Fruit fly (Drosophila melanogaster) whole organism, prepupa: ENCODE data around the gene Dip-C.
A peak's percentile ranks its signal among the peaks of the same experiment; 100 is the strongest.

Experiments used
- Blimp-1 ChIP-seq: fragments of 200-800 bp; sonication (Bioruptor generic); optimal IDR thresholded peaks from 3 replicates; lab custom pipeline; 2017; ENCODE audit warnings: missing biosample characterization, missing genetic modification characterization, mild to moderate bottlenecking, moderate library complexity, missing genetic modification reagents
- CG10631 ChIP-seq: fragments of 200-800 bp; sonication (Bioruptor generic); optimal IDR thresholded peaks from 2 replicates; lab custom pipeline; 2016; ENCODE audit warnings: missing biosample characterization, missing genetic modification characterization
- CG11762 ChIP-seq: fragments of 200-800 bp; sonication (Bioruptor generic); optimal IDR thresholded peaks from 3 replicates; lab custom pipeline; 2016; ENCODE audit warnings: missing biosample characterization, missing genetic modification characterization; ENCODE audit not compliant: insufficient read depth
- CG11902 ChIP-seq: fragments of 200-800 bp; sonication (Bioruptor generic); optimal IDR thresholded peaks from 3 replicates; lab custom pipeline; 2016; ENCODE audit warnings: missing biosample characterization, missing genetic modification characterization
- CG15336 ChIP-seq: fragments of 200-800 bp; sonication (Bioruptor generic); IDR thresholded peaks from 2 replicates; pipeline ENCODE4 v1.3.6; 2022; ENCODE audit warnings: missing biosample characterization, missing genetic modification characterization
- CG16779 ChIP-seq: fragments of 200-800 bp; sonication (Bioruptor generic); optimal IDR thresholded peaks from 3 replicates; lab custom pipeline; 2017; ENCODE audit warnings: missing biosample characterization, mild to moderate bottlenecking, missing genetic modification characterization
- CG3032 ChIP-seq: fragments of 200-800 bp; optimal IDR thresholded peaks from 2 replicates; lab custom pipeline; 2019; ENCODE audit warnings: missing biosample characterization, mild to moderate bottlenecking, missing genetic modification characterization, moderate library complexity
- CG31627 ChIP-seq: fragments of 200-800 bp; sonication (Bioruptor generic); optimal IDR thresholded peaks from 3 replicates; lab custom pipeline; 2016; ENCODE audit warnings: missing biosample characterization, missing genetic modification characterization
- CG32006 ChIP-seq: fragments of 200-800 bp; sonication (Bioruptor generic); optimal IDR thresholded peaks from 3 replicates; lab custom pipeline; 2017; ENCODE audit warnings: missing biosample characterization, mild to moderate bottlenecking, missing genetic modification characterization
- CG3919 ChIP-seq: fragments of 200-800 bp; sonication (Bioruptor generic); optimal IDR thresholded peaks from 3 replicates; lab custom pipeline; 2016; ENCODE audit warnings: missing biosample characterization, missing genetic modification characterization
- CG6163 ChIP-seq: fragments of 200-800 bp; sonication (Bioruptor generic); IDR thresholded peaks from 3 replicates; pipeline ENCODE4 v1.3.6; 2022; ENCODE audit warnings: missing biosample characterization, missing genetic modification characterization
- CG6276 ChIP-seq: fragments of 200-800 bp; sonication (Bioruptor generic); optimal IDR thresholded peaks from 2 replicates; lab custom pipeline; 2017; ENCODE audit warnings: missing biosample characterization, mild to moderate bottlenecking, missing genetic modification characterization
- CG6808 ChIP-seq: fragments of 200-800 bp; sonication (Bioruptor generic); optimal IDR thresholded peaks from 3 replicates; lab custom pipeline; 2017; ENCODE audit warnings: missing biosample characterization, missing genetic modification characterization, mild to moderate bottlenecking, moderate library complexity, missing genetic modification reagents
- CG6854 ChIP-seq: fragments of 200-800 bp; sonication (Bioruptor generic); optimal IDR thresholded peaks from 2 replicates; lab custom pipeline; 2017; ENCODE audit warnings: missing biosample characterization, mild to moderate bottlenecking, missing genetic modification characterization
- CG7368 ChIP-seq: fragments of 200-800 bp; sonication (Bioruptor generic); optimal IDR thresholded peaks from 3 replicates; lab custom pipeline; 2016; ENCODE audit warnings: missing biosample characterization, missing genetic modification characterization
- CG8119 ChIP-seq: fragments of 200-800 bp; sonication (Bioruptor generic); IDR thresholded peaks from 3 replicates; pipeline ENCODE4 v1.3.6; 2022; ENCODE audit warnings: missing biosample characterization, missing genetic modification characterization
- CG8319 ChIP-seq: fragments of 200-800 bp; sonication (Bioruptor generic); optimal IDR thresholded peaks from 3 replicates; lab custom pipeline; 2016; ENCODE audit warnings: missing biosample characterization, missing genetic modification characterization
- CG8632 ChIP-seq: fragments of 200-800 bp; sonication (Bioruptor generic); optimal IDR thresholded peaks from 3 replicates; lab custom pipeline; 2016; ENCODE audit warnings: missing biosample characterization, missing genetic modification characterization
- Eip75B ChIP-seq: fragments of 200-800 bp; sonication (Bioruptor generic); optimal IDR thresholded peaks from 3 replicates; lab custom pipeline; 2016; ENCODE audit warnings: missing biosample characterization, missing genetic modification characterization
- Eip78C ChIP-seq: fragments of 200-800 bp; sonication (Bioruptor generic); peaks from one replicate; lab custom pipeline; 2016; ENCODE audit warnings: missing biosample characterization, missing genetic modification characterization
- Eip93F ChIP-seq: fragments of 200-800 bp; sonication (Bioruptor generic); optimal IDR thresholded peaks from 2 replicates; lab custom pipeline; 2016; ENCODE audit warnings: missing biosample characterization, mild to moderate bottlenecking, missing genetic modification characterization
- Ets21C ChIP-seq: fragments of 200-800 bp; sonication (Bioruptor generic); optimal IDR thresholded peaks from 3 replicates; lab custom pipeline; 2016; ENCODE audit warnings: missing biosample characterization, missing genetic modification characterization
- Ets96B ChIP-seq: fragments of 200-800 bp; optimal IDR thresholded peaks from 2 replicates; lab custom pipeline; 2019; ENCODE audit warnings: missing biosample characterization, mild to moderate bottlenecking, missing genetic modification characterization, moderate library complexity
- Gug ChIP-seq: fragments of 200-800 bp; sonication (Bioruptor generic); IDR thresholded peaks from 2 replicates; pipeline ENCODE4 v1.3.6; 2022; ENCODE audit warnings: missing biosample characterization, missing genetic modification characterization
- Hr38 ChIP-seq: sonication (Bioruptor generic); optimal IDR thresholded peaks from 2 replicates; lab custom pipeline; 2016; ENCODE audit warnings: missing biosample characterization, missing genetic modification characterization
- Hr39 ChIP-seq: fragments of 200-800 bp; sonication (Bioruptor generic); optimal IDR thresholded peaks from 2 replicates; lab custom pipeline; 2016; ENCODE audit warnings: missing biosample characterization, missing genetic modification characterization
- Hr4 ChIP-seq: fragments of 200-800 bp; sonication (Bioruptor generic); optimal IDR thresholded peaks from 3 replicates; lab custom pipeline; 2016; ENCODE audit warnings: missing biosample characterization, missing genetic modification characterization
- Lpt ChIP-seq: fragments of 200-800 bp; sonication (Bioruptor generic); optimal IDR thresholded peaks from 3 replicates; lab custom pipeline; 2016; ENCODE audit warnings: missing biosample characterization, missing genetic modification characterization
- Met ChIP-seq: fragments of 200-800 bp; sonication (Bioruptor generic); optimal IDR thresholded peaks from 3 replicates; lab custom pipeline; 2016; ENCODE audit warnings: missing biosample characterization, missing genetic modification characterization
- OdsH ChIP-seq: fragments of 200-800 bp; sonication (Bioruptor generic); optimal IDR thresholded peaks from 3 replicates; lab custom pipeline; 2016; ENCODE audit warnings: missing biosample characterization, missing genetic modification characterization
- Smox ChIP-seq: fragments of 200-800 bp; sonication (Bioruptor generic); optimal IDR thresholded peaks from 3 replicates; lab custom pipeline; 2016; ENCODE audit warnings: missing biosample characterization, missing genetic modification characterization
- Sox102F ChIP-seq: fragments of 200-800 bp; sonication (Bioruptor generic); optimal IDR thresholded peaks from 2 replicates; lab custom pipeline; 2016; ENCODE audit warnings: missing biosample characterization, mild to moderate bottlenecking, missing genetic modification characterization
- Sox14 ChIP-seq: fragments of 200-800 bp; sonication (Bioruptor generic); optimal IDR thresholded peaks from 3 replicates; lab custom pipeline; 2016; ENCODE audit warnings: missing biosample characterization, missing genetic modification characterization
- achi ChIP-seq: fragments of 200-800 bp; sonication (Bioruptor generic); optimal IDR thresholded peaks from 3 replicates; lab custom pipeline; 2016; ENCODE audit warnings: missing biosample characterization, missing genetic modification characterization
- cyc ChIP-seq: fragments of 200-800 bp; sonication (Bioruptor generic); optimal IDR thresholded peaks from 3 replicates; lab custom pipeline; 2016; ENCODE audit warnings: missing biosample characterization, missing genetic modification characterization
- dac ChIP-seq: fragments of 200-800 bp; sonication (Bioruptor generic); optimal IDR thresholded peaks from 2 replicates; lab custom pipeline; 2017; ENCODE audit warnings: missing biosample characterization, mild to moderate bottlenecking, missing genetic modification characterization
- dsx ChIP-seq: fragments of 200-800 bp; optimal IDR thresholded peaks from 3 replicates; lab custom pipeline; 2019; ENCODE audit warnings: missing biosample characterization, mild to moderate bottlenecking, missing genetic modification characterization, moderate library complexity; ENCODE audit not compliant: poor library complexity, severe bottlenecking
- fd85E ChIP-seq: fragments of 200-800 bp; sonication (Bioruptor generic); optimal IDR thresholded peaks from 3 replicates; lab custom pipeline; 2016; ENCODE audit warnings: missing biosample characterization, missing genetic modification characterization
- fkh ChIP-seq: fragments of 200-800 bp; sonication (Bioruptor generic); optimal IDR thresholded peaks from 3 replicates; lab custom pipeline; 2017; ENCODE audit warnings: missing biosample characterization, mild to moderate bottlenecking, missing genetic modification characterization, moderate library complexity
- lz ChIP-seq: fragments of 200-800 bp; sonication (Bioruptor generic); optimal IDR thresholded peaks from 3 replicates; lab custom pipeline; 2016; ENCODE audit warnings: missing biosample characterization, missing genetic modification characterization
- net ChIP-seq: fragments of 200-800 bp; sonication (Bioruptor generic); optimal IDR thresholded peaks from 3 replicates; lab custom pipeline; 2016; ENCODE audit warnings: missing biosample characterization, missing genetic modification characterization
- pdm3 ChIP-seq: fragments of 200-800 bp; sonication (Bioruptor generic); optimal IDR thresholded peaks from 3 replicates; lab custom pipeline; 2016; ENCODE audit warnings: missing biosample characterization, missing genetic modification characterization
- salr ChIP-seq, 2 experiments: fragments of 200-800 bp; sonication (Bioruptor generic); optimal IDR thresholded peaks; 3 replicates each; lab custom pipeline; 2016 to 2018; ENCODE audit warnings: missing biosample characterization in 2 of 2, missing genetic modification characterization in 2 of 2, mild to moderate bottlenecking in 1 of 2
- ss ChIP-seq, 2 experiments: fragments of 200-800 bp; sonication (Bioruptor generic); optimal IDR thresholded peaks; 2 replicates in 1 of 2; 3 replicates in 1 of 2; lab custom pipeline; 2017 to 2018; ENCODE audit warnings: mild to moderate bottlenecking in 2 of 2, missing biosample characterization in 2 of 2, missing genetic modification characterization in 2 of 2, moderate library complexity in 1 of 2
- svp ChIP-seq: fragments of 200-800 bp; sonication (Bioruptor generic); peaks from one replicate; lab custom pipeline; 2016; ENCODE audit warnings: missing biosample characterization, missing genetic modification characterization
- topi ChIP-seq: fragments of 200-800 bp; sonication (Bioruptor generic); optimal IDR thresholded peaks from 3 replicates; lab custom pipeline; 2016; ENCODE audit warnings: missing biosample characterization, missing genetic modification characterization
- vri ChIP-seq: fragments of 200-800 bp; sonication (Bioruptor generic); optimal IDR thresholded peaks from 3 replicates; lab custom pipeline; 2016; ENCODE audit warnings: missing biosample characterization, mild to moderate bottlenecking, missing genetic modification characterization

The Dip-C gene

dm6 chr3R:12449617-12450242, 36.2 kb upstream of the Dip-C start (continued):
- peak in 1 of 2 experiments; percentile 44 for TF ChIP-seq ss (GFP tag; optimal IDR thresholded peaks at IDR 0.05; lab: Kevin White, UChicago)
- no peak for TF ChIP-seq Eip93F (GFP tag; lab: Kevin White, UChicago)
- TF ChIP-seq fkh = no peak
- no peak for TF ChIP-seq cyc (GFP tag; lab: Kevin White, UChicago)
- peak; percentile 8 for TF ChIP-seq net (GFP tag; lab: Kevin White, UChicago)
- TF ChIP-seq Eip78C (GFP tag; lab: Kevin White, UChicago) = peak; percentile 52
- no peak for TF ChIP-seq Hr39 (GFP tag; lab: Kevin White, UChicago)
- TF ChIP-seq CG10631 (GFP tag; lab: Kevin White, UChicago) = no peak
- no peak for TF ChIP-seq dsx (GFP tag; lab: Kevin White, UChicago)

- TF ChIP-seq Eip93F (GFP tag; lab: Kevin White, UChicago) (peak; percentile 100), CG8319 (GFP tag; lab: Kevin White, UChicago) (peak; percentile 99), Hr38 (peak; percentile 97), pdm3 (peak; percentile 100), Ets96B (tag; lab: Kevin White, UChicago) (peak; percentile 100), CG6808 (GFP tag; lab: Kevin White, UChicago) (peak; percentile 99), vri (GFP tag; lab: Kevin White, UChicago) (peak; percentile 100), CG11902 (peak; percentile 99), fkh (peak; percentile 94), Hr4 (GFP tag; lab: Kevin White, UChicago) (peak; percentile 100), ss (GFP tag; optimal IDR thresholded peaks at IDR 0.05; lab: Kevin White, UChicago) (peak; percentile 100), lz (GFP tag; lab: Kevin White, UChicago) (peak; percentile 100), Eip78C (GFP tag; lab: Kevin White, UChicago) (peak; percentile 100), OdsH (GFP tag; lab: Kevin White, UChicago) (peak; percentile 100), dac (GFP tag; lab: Kevin White, UChicago) (peak; percentile 100), CG3032 (tag; lab: Kevin White, UChicago) (peak; percentile 100), achi (peak; percentile 99), CG6854 (GFP tag; lab: Kevin White, UChicago) (peak; percentile 100), fd85E (GFP tag; lab: Kevin White, UChicago) (peak; percentile 98), net (GFP tag; lab: Kevin White, UChicago) (peak; percentile 100), dsx (GFP tag; lab: Kevin White, UChicago) (peak; percentile 100), CG15336 (GFP tag; lab: Robert Waterston, UW) (peak; percentile 100), CG6276 (GFP tag; lab: Kevin White, UChicago) (peak; percentile 100), Blimp-1 (GFP tag; lab: Kevin White, UChicago) (peak; percentile 99), Lpt (GFP tag; lab: Kevin White, UChicago) (peak; percentile 100), CG16779 (tag; lab: Kevin White, UChicago) (peak; percentile 99), Hr39 (GFP tag; lab: Kevin White, UChicago) (peak; percentile 100), Smox (GFP tag; lab: Kevin White, UChicago) (peak; percentile 100), CG31627 (GFP tag; lab: Kevin White, UChicago) (peak; percentile 100), CG7368 (GFP tag; lab: Kevin White, UChicago) (peak; percentile 100), CG11762 (GFP tag; lab: Kevin White, UChicago) (peak; percentile 100), CG10631 (GFP tag; lab: Kevin White, UChicago) (peak; percentile 100), Eip75B (GFP tag; lab: Kevin White, UChicago) (peak; percentile 100), Sox14 (GFP tag; lab: Kevin White, UChicago) (peak; percentile 100), Gug (GFP tag; lab: Robert Waterston, UW) (peak; percentile 100), CG3919 (peak; percentile 100), Ets21C (GFP tag; lab: Kevin White, UChicago) (peak; percentile 99), CG6163 (GFP tag; lab: Robert Waterston, UW) (peak; percentile 100), Sox102F (GFP tag; lab: Kevin White, UChicago) (peak; percentile 100), salr (GFP tag; optimal IDR thresholded peaks at IDR 0.05; lab: Kevin White, UChicago) (peak; percentile 99 to 100), CG8632 (GFP tag; lab: Kevin White, UChicago) (peak; percentile 100), svp (GFP tag; lab: Kevin White, UChicago) (peak; percentile 100), CG32006 (GFP tag; lab: Kevin White, UChicago) (peak; percentile 100), cyc (GFP tag; lab: Kevin White, UChicago) (peak; percentile 100), CG8119 (peak; percentile 100), topi (GFP tag; lab: Kevin White, UChicago) (peak; percentile 100), Met (peak; percentile 100)
Observed at dm6 chr3R:12448889-12449314, 35.3 kb upstream of the Dip-C start, which contains the start of gene CG18549. TSS of gene CG18549 (plus strand) at chr3R:12449296.
